Fruit fly (Drosophila melanogaster) Kc167 (cell line): ENCODE data around the gene NaPi-III.

Experiments used
- Myc ChIP-seq: fragments of >200 bp; optimal IDR thresholded peaks from 2 replicates; lab custom pipeline; 2017; ENCODE audit warnings: missing external identifiers
- psq ChIP-seq: fragments of >200 bp; optimal IDR thresholded peaks from 2 replicates; lab custom pipeline; 2017; ENCODE audit warnings: missing external identifiers

- no peak for TF ChIP-seq Myc (lab: Kevin White, UChicago)
- no peak for TF ChIP-seq psq (lab: Kevin White, UChicago)
Observed at dm6 chr3L:11113198-11114197, 9.7 kb upstream of the NaPi-III start, which contains the start of gene Sod1.
